Fruit fly (Drosophila melanogaster) whole organism, embryonic: ENCODE measurements around the gene Art3.

Experiments
- B-H2 ChIP-seq: fragments of 200-800 bp; sonication (Bioruptor generic); optimal IDR thresholded peaks from 2 replicates; lab custom pipeline; 2018; ENCODE audit warnings: missing biosample characterization, mild to moderate bottlenecking, missing genetic modification characterization
- CG10274 ChIP-seq: fragments of 200-800 bp; sonication (Bioruptor generic); optimal IDR thresholded peaks from 3 replicates; lab custom pipeline; 2017; ENCODE audit warnings: missing biosample characterization, mild to moderate bottlenecking, missing genetic modification characterization
- CG10462 ChIP-seq: fragments of 200-800 bp; sonication (Bioruptor generic); optimal IDR thresholded peaks from 2 replicates; lab custom pipeline; 2016; ENCODE audit warnings: missing biosample characterization, missing genetic modification characterization
- CG10979 ChIP-seq: fragments of 200-800 bp; sonication (Bioruptor generic); optimal IDR thresholded peaks from 2 replicates; lab custom pipeline; 2018; ENCODE audit warnings: missing biosample characterization, mild to moderate bottlenecking, missing genetic modification characterization, moderate library complexity
- CG12236 ChIP-seq: fragments of 200-800 bp; sonication (Bioruptor generic); optimal IDR thresholded peaks from 2 replicates; lab custom pipeline; 2016; ENCODE audit warnings: missing biosample characterization, missing genetic modification characterization
- CG13123 ChIP-seq: fragments of 200-800 bp; sonication (Bioruptor generic); optimal IDR thresholded peaks from 2 replicates; lab custom pipeline; 2016; ENCODE audit warnings: missing biosample characterization, missing genetic modification characterization
- CG13424 ChIP-seq: fragments of 200-800 bp; sonication (Bioruptor generic); optimal IDR thresholded peaks from 2 replicates; lab custom pipeline; 2019; ENCODE audit warnings: missing biosample characterization, mild to moderate bottlenecking, missing genetic modification characterization, moderate library complexity
- CG13624 ChIP-seq: fragments of 200-800 bp; sonication (Bioruptor generic); optimal IDR thresholded peaks from 2 replicates; lab custom pipeline; 2016; ENCODE audit warnings: missing biosample characterization, missing genetic modification characterization
- CG14710 ChIP-seq: fragments of 200-800 bp; sonication (Bioruptor generic); optimal IDR thresholded peaks from 3 replicates; lab custom pipeline; 2019; ENCODE audit warnings: missing biosample characterization, mild to moderate bottlenecking, missing genetic modification characterization, moderate library complexity
- CG14860 ChIP-seq: fragments of 200-800 bp; sonication (Bioruptor generic); IDR thresholded peaks from 3 replicates; pipeline ENCODE4 v1.3.6; 2022; ENCODE audit warnings: missing biosample characterization, missing genetic modification characterization; ENCODE audit not compliant: partially characterized antibody
- CG15601 ChIP-seq: fragments of 200-800 bp; sonication (Bioruptor generic); optimal IDR thresholded peaks from 3 replicates; lab custom pipeline; 2019; ENCODE audit warnings: missing biosample characterization, mild to moderate bottlenecking, missing genetic modification characterization, moderate library complexity
- CG1603 ChIP-seq: fragments of 200-800 bp; sonication (Bioruptor generic); optimal IDR thresholded peaks from 2 replicates; lab custom pipeline; 2019; ENCODE audit warnings: missing biosample characterization, mild to moderate bottlenecking, missing genetic modification characterization, moderate library complexity
- CG16863 ChIP-seq: fragments of 200-800 bp; sonication (Bioruptor generic); optimal IDR thresholded peaks from 3 replicates; lab custom pipeline; 2016; ENCODE audit warnings: missing biosample characterization, missing genetic modification characterization
- CG17912 ChIP-seq: fragments of 200-800 bp; sonication (Bioruptor generic); optimal IDR thresholded peaks from 2 replicates; lab custom pipeline; 2018; ENCODE audit warnings: missing biosample characterization, mild to moderate bottlenecking, missing genetic modification characterization
- CG18262 ChIP-seq: fragments of 200-800 bp; optimal IDR thresholded peaks from 3 replicates; lab custom pipeline; 2019; ENCODE audit warnings: missing biosample characterization, mild to moderate bottlenecking, missing genetic modification characterization, moderate library complexity
- CG2116 ChIP-seq: fragments of 200-800 bp; sonication (Bioruptor generic); optimal IDR thresholded peaks from 3 replicates; lab custom pipeline; 2018; ENCODE audit warnings: missing biosample characterization, mild to moderate bottlenecking, missing genetic modification characterization
- CG2202 ChIP-seq: fragments of 200-800 bp; sonication (Bioruptor generic); optimal IDR thresholded peaks from 2 replicates; lab custom pipeline; 2018; ENCODE audit warnings: missing biosample characterization, mild to moderate bottlenecking, missing genetic modification characterization
- CG32532 ChIP-seq: fragments of 200-800 bp; sonication (Bioruptor generic); IDR thresholded peaks from 2 replicates; pipeline ENCODE4 v1.3.6; 2022; ENCODE audit warnings: missing biosample characterization, missing genetic modification characterization
- CG33557 ChIP-seq: fragments of 200-800 bp; sonication (Bioruptor generic); optimal IDR thresholded peaks from 2 replicates; lab custom pipeline; 2019; ENCODE audit warnings: missing biosample characterization, mild to moderate bottlenecking, missing genetic modification characterization, moderate library complexity
- CG3726 ChIP-seq: fragments of 200-800 bp; sonication (Bioruptor generic); IDR thresholded peaks from 3 replicates; pipeline ENCODE4, ENCODE4 v1.3.6; 2022; ENCODE audit warnings: missing biosample characterization, missing genetic modification characterization
- CG4617 ChIP-seq: fragments of 200-800 bp; sonication (Bioruptor generic); optimal IDR thresholded peaks from 3 replicates; lab custom pipeline; 2016; ENCODE audit warnings: missing biosample characterization, missing genetic modification characterization, borderline replicate concordance
- Dref ChIP-seq: fragments of 200-800 bp; sonication (Bioruptor generic); IDR thresholded peaks from 2 replicates; pipeline ENCODE4 v1.3.6; 2022; ENCODE audit warnings: missing biosample characterization, missing genetic modification characterization
- E2f2 ChIP-seq: fragments of 200-800 bp; sonication (Bioruptor generic); IDR thresholded peaks from 2 replicates; pipeline ENCODE4 v1.3.6; 2022; ENCODE audit warnings: missing biosample characterization, missing genetic modification characterization
- HLH3B ChIP-seq: fragments of 200-800 bp; sonication (Bioruptor generic); IDR thresholded peaks from 2 replicates; pipeline ENCODE4 v1.3.6; 2022; ENCODE audit warnings: missing biosample characterization, missing genetic modification characterization
- HmgZ ChIP-seq: fragments of 200-800 bp; sonication (Bioruptor generic); optimal IDR thresholded peaks from 2 replicates; lab custom pipeline; 2018; ENCODE audit warnings: missing biosample characterization, mild to moderate bottlenecking, missing genetic modification characterization
- Hsf ChIP-seq: fragments of 200-800 bp; sonication (Bioruptor generic); optimal IDR thresholded peaks from 3 replicates; lab custom pipeline; 2016; ENCODE audit warnings: missing biosample characterization, missing genetic modification characterization
- MBD-R2 ChIP-seq: fragments of 200-800 bp; sonication (Bioruptor generic); IDR thresholded peaks from 2 replicates; pipeline ENCODE4 v1.3.6; 2022; ENCODE audit warnings: missing biosample characterization, missing genetic modification characterization
- Nf-YC ChIP-seq: fragments of 200-800 bp; optimal IDR thresholded peaks from 3 replicates; lab custom pipeline; 2019; ENCODE audit warnings: missing biosample characterization, mild to moderate bottlenecking, missing genetic modification characterization, moderate library complexity
- Opbp ChIP-seq: fragments of 200-800 bp; sonication (Bioruptor generic); IDR thresholded peaks from 3 replicates; pipeline ENCODE4 v1.3.6; 2022; ENCODE audit warnings: missing biosample characterization, missing genetic modification characterization; ENCODE audit not compliant: partially characterized antibody
- Xbp1 ChIP-seq: fragments of 200-800 bp; sonication (Bioruptor generic); optimal IDR thresholded peaks from 3 replicates; lab custom pipeline; 2016; ENCODE audit warnings: missing biosample characterization, mild to moderate bottlenecking, missing genetic modification characterization
- amos ChIP-seq: fragments of 200-800 bp; sonication (Bioruptor generic); IDR thresholded peaks from 2 replicates; pipeline ENCODE4 v1.3.6; 2022; ENCODE audit warnings: missing biosample characterization, missing genetic modification characterization; ENCODE audit not compliant: partially characterized antibody
- bbx ChIP-seq: fragments of 200-800 bp; sonication (Bioruptor generic); IDR thresholded peaks from 2 replicates; pipeline ENCODE4 v1.3.6; 2022; ENCODE audit warnings: missing biosample characterization, missing genetic modification characterization; ENCODE audit not compliant: partially characterized antibody
- br ChIP-seq: fragments of >200 bp; optimal IDR thresholded peaks from 2 replicates; lab custom pipeline; 2017
- crp ChIP-seq, 2 experiments: fragments of 200-800 bp; sonication (Bioruptor generic); optimal IDR thresholded peaks; 2 replicates in 1 of 2; 3 replicates in 1 of 2; lab custom pipeline; 2017; ENCODE audit warnings: missing biosample characterization in 2 of 2, missing genetic modification characterization in 2 of 2, mild to moderate bottlenecking in 1 of 2, moderate library complexity in 1 of 2
- en ChIP-seq: fragments of 200-800 bp; sonication (Bioruptor generic); optimal IDR thresholded peaks from 2 replicates; lab custom pipeline; 2016; ENCODE audit warnings: missing biosample characterization, missing genetic modification characterization
- fd96Cb ChIP-seq: fragments of 200-800 bp; sonication (Bioruptor generic); optimal IDR thresholded peaks from 2 replicates; lab custom pipeline; 2018; ENCODE audit warnings: missing biosample characterization, mild to moderate bottlenecking, missing genetic modification characterization, moderate library complexity
- fu2 ChIP-seq: fragments of 200-800 bp; sonication (Bioruptor generic); optimal IDR thresholded peaks from 2 replicates; lab custom pipeline; 2016; ENCODE audit warnings: missing biosample characterization, missing genetic modification characterization
- grau ChIP-seq: fragments of 200-800 bp; optimal IDR thresholded peaks from 3 replicates; lab custom pipeline; 2019; ENCODE audit warnings: missing biosample characterization, mild to moderate bottlenecking, missing genetic modification characterization, moderate library complexity
- gt ChIP-seq: fragments of 200-800 bp; sonication (Bioruptor generic); IDR thresholded peaks from 2 replicates; pipeline ENCODE4 v1.3.6; 2022; ENCODE audit warnings: missing biosample characterization, missing genetic modification characterization
- hth ChIP-seq: fragments of >200 bp; optimal IDR thresholded peaks from 2 replicates; lab custom pipeline; 2017; ENCODE audit warnings: inconsistent platforms
- lilli ChIP-seq: fragments of 200-800 bp; sonication (Bioruptor generic); optimal IDR thresholded peaks from 3 replicates; lab custom pipeline; 2016; ENCODE audit warnings: missing biosample characterization, missing genetic modification characterization
- mirr ChIP-seq: fragments of 200-800 bp; sonication (Bioruptor generic); optimal IDR thresholded peaks from 3 replicates; lab custom pipeline; 2018; ENCODE audit warnings: missing biosample characterization, mild to moderate bottlenecking, missing genetic modification characterization
- onecut ChIP-seq: fragments of 200-800 bp; sonication (Bioruptor generic); IDR thresholded peaks from 2 replicates; pipeline ENCODE4 v1.3.6; 2022; ENCODE audit warnings: missing biosample characterization, missing genetic modification characterization
- pzg ChIP-seq: fragments of 200-800 bp; sonication (Bioruptor generic); optimal IDR thresholded peaks from 3 replicates; lab custom pipeline; 2018; ENCODE audit warnings: missing biosample characterization, mild to moderate bottlenecking, missing genetic modification characterization, moderate library complexity
- slp2 ChIP-seq: fragments of 200-800 bp; sonication (Bioruptor generic); optimal IDR thresholded peaks from 2 replicates; lab custom pipeline; 2016; ENCODE audit warnings: missing biosample characterization, missing genetic modification characterization
- stwl ChIP-seq: fragments of 200-800 bp; sonication (Bioruptor generic); optimal IDR thresholded peaks from 3 replicates; lab custom pipeline; 2018; ENCODE audit warnings: missing biosample characterization, mild to moderate bottlenecking, missing genetic modification characterization, moderate library complexity
- tin ChIP-seq: fragments of 200-800 bp; sonication (Bioruptor generic); optimal IDR thresholded peaks from 3 replicates; lab custom pipeline; 2016; ENCODE audit warnings: missing biosample characterization, missing genetic modification characterization
- tll ChIP-seq, 2 experiments: fragments of 200-800 bp in 1 of 2; fragments of >200 bp in 1 of 2; sonication (Bioruptor generic) in 1 of 2; optimal IDR thresholded peaks; 2 replicates each; lab custom pipeline; 2017 to 2019; ENCODE audit warnings: missing biosample characterization in 2 of 2, missing genetic modification characterization in 2 of 2, mild to moderate bottlenecking in 1 of 2, moderate library complexity in 1 of 2
- vvl ChIP-seq: fragments of 200-800 bp; sonication (Bioruptor generic); IDR thresholded peaks from 2 replicates; pipeline ENCODE4 v1.3.6; 2022; ENCODE audit warnings: missing biosample characterization, missing genetic modification characterization

Gene Art3

DNA sequence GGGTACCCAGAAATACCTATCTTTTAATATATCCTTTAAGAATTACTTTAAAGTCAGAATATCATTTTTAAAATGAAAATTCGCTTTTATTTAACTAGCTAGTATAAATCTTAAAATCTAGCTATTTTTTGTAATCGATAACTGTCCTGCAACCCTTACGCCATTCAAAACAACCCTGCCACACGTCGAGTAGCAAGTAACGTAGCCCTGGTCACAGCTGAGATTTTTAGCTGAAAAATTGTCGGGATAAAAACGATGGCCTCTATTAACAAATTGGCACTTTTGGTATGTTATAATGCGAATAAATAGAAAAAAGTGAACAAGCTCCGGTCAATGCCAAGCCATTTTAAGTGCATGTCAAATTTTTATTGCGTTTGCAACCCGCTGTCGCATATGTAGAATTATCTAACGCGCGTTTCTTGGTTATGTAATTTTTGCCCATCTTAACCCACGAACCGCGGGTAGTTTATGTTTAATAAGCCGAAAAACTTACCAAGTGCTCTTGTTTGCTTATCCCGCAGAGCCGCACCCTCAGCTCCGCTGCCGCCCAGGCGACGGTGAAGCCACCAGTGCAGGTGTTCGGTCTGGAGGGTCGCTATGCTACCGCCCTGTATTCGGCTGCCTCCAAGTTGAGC is 36.3 kb upstream of the Art3 start, which contains the start of gene ATPsynO (continued):
- 0 out of 2 replicates have a peak, but pooled peaks have one; percentile 41 for TF ChIP-seq bbx
- no peak for TF ChIP-seq fd96Cb (tag; lab: Kevin White, UChicago)
- no peak for TF ChIP-seq CG12236 (GFP tag; lab: Kevin White, UChicago)
- TF ChIP-seq HmgZ: peak; percentile 76
- peak; percentile 8 to 86 for TF ChIP-seq crp (GFP tag; optimal IDR thresholded peaks at IDR 0.05; lab: Kevin White, UChicago)
- peak; percentile 6; the same call in 1 of the 3 replicates for TF ChIP-seq Opbp (GFP tag; lab: Robert Waterston, UW)
- TF ChIP-seq CG2202: peak; percentile 14
- peak; percentile 85 for TF ChIP-seq Dref (GFP tag; lab: Robert Waterston, UW)
- TF ChIP-seq CG13624 (GFP tag; lab: Kevin White, UChicago): peak; percentile 28
- TF ChIP-seq lilli (GFP tag; lab: Kevin White, UChicago): peak; percentile 48
- no peak; the same call in 2 of the 3 replicates for TF ChIP-seq CG14860 (GFP tag; lab: Robert Waterston, UW)
- TF ChIP-seq Xbp1 (GFP tag; lab: Kevin White, UChicago): peak; percentile 35
- peak; percentile 14 for TF ChIP-seq Hsf (GFP tag; lab: Kevin White, UChicago)
- peak; percentile 57 for TF ChIP-seq B-H2 (GFP tag; lab: Kevin White, UChicago)
- TF ChIP-seq CG10979 (tag; lab: Kevin White, UChicago): peak; percentile 0
- peak; percentile 72 for TF ChIP-seq CG17912
- TF ChIP-seq CG10274 (GFP tag; lab: Kevin White, UChicago): no peak
- no peak for TF ChIP-seq slp2
- TF ChIP-seq fu2 (GFP tag; lab: Kevin White, UChicago): no peak
- TF ChIP-seq tin: peak; percentile 11
- TF ChIP-seq gt (GFP tag; lab: Robert Waterston, UW): no peak
- no peak for TF ChIP-seq br (lab: Kevin White, UChicago)
- peak in 1 of 2 experiments; percentile 13 for TF ChIP-seq tll (GFP tag; optimal IDR thresholded peaks at IDR 0.05; lab: Kevin White, UChicago)
- peak; percentile 44 for TF ChIP-seq grau (tag; lab: Kevin White, UChicago)
- no peak for TF ChIP-seq CG16863 (GFP tag; lab: Kevin White, UChicago)
- no peak for TF ChIP-seq hth (lab: Kevin White, UChicago)
- no peak for TF ChIP-seq CG10462 (GFP tag; lab: Kevin White, UChicago)
- TF ChIP-seq CG13123 (GFP tag; lab: Kevin White, UChicago): no peak
- TF ChIP-seq onecut (GFP tag; lab: Robert Waterston, UW): peak; percentile 39; the same call in 1 of the 2 replicates
- TF ChIP-seq pzg (GFP tag; lab: Kevin White, UChicago): peak; percentile 87
- peak; percentile 25 for TF ChIP-seq CG33557 (GFP tag; lab: Kevin White, UChicago)
- TF ChIP-seq CG4617 (GFP tag; lab: Kevin White, UChicago): peak; percentile 69
- peak; percentile 18; the same call in 1 of the 2 replicates for TF ChIP-seq vvl
- TF ChIP-seq E2f2 (GFP tag; lab: Robert Waterston, UW): peak; percentile 41; the same call in 1 of the 2 replicates
- TF ChIP-seq CG15601 (tag; lab: Kevin White, UChicago): peak; percentile 28
- TF ChIP-seq CG2116 (GFP tag; lab: Kevin White, UChicago): peak; percentile 98
- no peak for TF ChIP-seq en
- peak; percentile 80 for TF ChIP-seq stwl
- TF ChIP-seq CG32532 (GFP tag; lab: Robert Waterston, UW): 0 out of 2 replicates have a peak, but pooled peaks have one; percentile 7
- TF ChIP-seq CG18262 (tag; lab: Kevin White, UChicago): peak; percentile 32
- peak; percentile 56 for TF ChIP-seq Nf-YC (tag; lab: Kevin White, UChicago)
- TF ChIP-seq MBD-R2: peak; percentile 89
- TF ChIP-seq HLH3B (GFP tag; lab: Robert Waterston, UW): no peak
- TF ChIP-seq mirr (GFP tag; lab: Kevin White, UChicago): no peak
- peak; percentile 79 for TF ChIP-seq CG1603 (tag; lab: Kevin White, UChicago)
- peak; percentile 53 for TF ChIP-seq CG14710 (tag; lab: Kevin White, UChicago)
- TF ChIP-seq amos (GFP tag; lab: Robert Waterston, UW): peak; percentile 7; the same call in 1 of the 2 replicates
- no peak for TF ChIP-seq CG3726
- TF ChIP-seq CG13424 (tag; lab: Kevin White, UChicago): peak; percentile 26
